Fruit fly (Drosophila melanogaster) whole organism, embryonic: ENCODE results near the gene CG10962.

Experiments
- Aef1 ChIP-seq: fragments of 200-800 bp; sonication (Bioruptor generic); IDR thresholded peaks from 3 replicates; pipeline ENCODE4 v1.3.6; 2022; ENCODE audit warnings: missing biosample characterization, missing genetic modification characterization
- Antp ChIP-seq: fragments of 200-800 bp; sonication (Bioruptor generic); optimal IDR thresholded peaks from 3 replicates; lab custom pipeline; 2016; ENCODE audit warnings: missing biosample characterization, missing genetic modification characterization
- B-H1 ChIP-seq: fragments of 200-800 bp; sonication (Bioruptor generic); IDR thresholded peaks from 3 replicates; pipeline ENCODE4 v1.3.6; 2022; ENCODE audit warnings: missing biosample characterization, missing genetic modification characterization
- CG10543 ChIP-seq: fragments of 200-800 bp; sonication (Bioruptor generic); optimal IDR thresholded peaks from 3 replicates; lab custom pipeline; 2017; ENCODE audit warnings: missing biosample characterization, mild to moderate bottlenecking, missing genetic modification characterization, moderate library complexity
- CG12299 ChIP-seq: fragments of 200-800 bp; sonication (Bioruptor generic); optimal IDR thresholded peaks from 2 replicates; lab custom pipeline; 2018; ENCODE audit warnings: missing biosample characterization, mild to moderate bottlenecking, missing genetic modification characterization
- CG12744 ChIP-seq: fragments of 200-800 bp; sonication (Bioruptor generic); optimal IDR thresholded peaks from 2 replicates; lab custom pipeline; 2016; ENCODE audit warnings: missing biosample characterization, missing genetic modification characterization
- CG12769 ChIP-seq: fragments of 200-800 bp; sonication (Bioruptor generic); optimal IDR thresholded peaks from 2 replicates; lab custom pipeline; 2019; ENCODE audit warnings: missing biosample characterization, mild to moderate bottlenecking, missing genetic modification characterization, moderate library complexity
- CG13424 ChIP-seq: fragments of 200-800 bp; sonication (Bioruptor generic); optimal IDR thresholded peaks from 2 replicates; lab custom pipeline; 2019; ENCODE audit warnings: missing biosample characterization, mild to moderate bottlenecking, missing genetic modification characterization, moderate library complexity
- CG13894 ChIP-seq: fragments of 200-800 bp; sonication (Bioruptor generic); optimal IDR thresholded peaks from 3 replicates; lab custom pipeline; 2018; ENCODE audit warnings: missing biosample characterization, mild to moderate bottlenecking, missing genetic modification characterization, moderate library complexity
- CG15269 ChIP-seq: fragments of 200-800 bp; sonication (Bioruptor generic); optimal IDR thresholded peaks from 2 replicates; lab custom pipeline; 2018; ENCODE audit warnings: missing biosample characterization, mild to moderate bottlenecking, missing genetic modification characterization, moderate library complexity
- CG16815 ChIP-seq: fragments of 200-800 bp; sonication (Bioruptor generic); optimal IDR thresholded peaks from 3 replicates; lab custom pipeline; 2017; ENCODE audit warnings: missing biosample characterization, mild to moderate bottlenecking, missing genetic modification characterization
- CG17568 ChIP-seq: fragments of 200-800 bp; sonication (Bioruptor generic); optimal IDR thresholded peaks from 2 replicates; lab custom pipeline; 2018; ENCODE audit warnings: missing biosample characterization, mild to moderate bottlenecking, missing genetic modification characterization, moderate library complexity
- CG1792 ChIP-seq: fragments of 200-800 bp; sonication (Bioruptor generic); optimal IDR thresholded peaks from 2 replicates; lab custom pipeline; 2016; ENCODE audit warnings: missing biosample characterization, missing genetic modification characterization
- CG2889 ChIP-seq: fragments of 200-800 bp; sonication (Bioruptor generic); IDR thresholded peaks from 3 replicates; pipeline ENCODE4 v1.3.6; 2022; ENCODE audit warnings: missing biosample characterization, missing genetic modification characterization
- CG30020 ChIP-seq: fragments of 200-800 bp; optimal IDR thresholded peaks from 2 replicates; lab custom pipeline; 2019; ENCODE audit warnings: missing biosample characterization, mild to moderate bottlenecking, missing genetic modification characterization, moderate library complexity
- CG31388 ChIP-seq: fragments of 200-800 bp; sonication (Bioruptor generic); optimal IDR thresholded peaks from 2 replicates; lab custom pipeline; 2016; ENCODE audit warnings: missing biosample characterization, missing genetic modification characterization
- CG3847 ChIP-seq: fragments of 200-800 bp; sonication (Bioruptor generic); IDR thresholded peaks from 2 replicates; pipeline ENCODE4 v1.3.6; 2022; ENCODE audit warnings: missing biosample characterization, missing genetic modification characterization
- Eip74EF ChIP-seq, 2 experiments: fragments of 200-800 bp in 1 of 2; fragments of >200 bp in 1 of 2; sonication (Bioruptor generic) in 1 of 2; optimal IDR thresholded peaks; 2 replicates each; lab custom pipeline; 2017 to 2019; ENCODE audit warnings: missing biosample characterization in 2 of 2, missing genetic modification characterization in 2 of 2, mild to moderate bottlenecking in 1 of 2, moderate library complexity in 1 of 2
- H2.0 ChIP-seq: fragments of 200-800 bp; sonication (Bioruptor generic); IDR thresholded peaks from 2 replicates; pipeline ENCODE4 v1.3.6; 2022; ENCODE audit warnings: missing biosample characterization, missing genetic modification characterization
- HmgZ ChIP-seq: fragments of 200-800 bp; sonication (Bioruptor generic); optimal IDR thresholded peaks from 2 replicates; lab custom pipeline; 2018; ENCODE audit warnings: missing biosample characterization, mild to moderate bottlenecking, missing genetic modification characterization
- NC2α ChIP-seq: fragments of 200-800 bp; sonication (Bioruptor generic); optimal IDR thresholded peaks from 2 replicates; lab custom pipeline; 2016; ENCODE audit warnings: missing biosample characterization, missing genetic modification characterization
- NC2β ChIP-seq: fragments of 200-800 bp; sonication (Bioruptor generic); optimal IDR thresholded peaks from 2 replicates; lab custom pipeline; 2016; ENCODE audit warnings: missing biosample characterization, missing genetic modification characterization
- NFAT ChIP-seq: fragments of 200-800 bp; sonication (Bioruptor generic); IDR thresholded peaks from 2 replicates; pipeline ENCODE4 v1.3.6; 2022; ENCODE audit warnings: missing biosample characterization, missing genetic modification characterization
- Nf-YA ChIP-seq: fragments of 200-800 bp; sonication (Bioruptor generic); IDR thresholded peaks from 2 replicates; pipeline ENCODE4 v1.3.6; 2022; ENCODE audit warnings: missing biosample characterization, missing genetic modification characterization
- Nf-YB ChIP-seq: fragments of 200-800 bp; sonication (Bioruptor generic); optimal IDR thresholded peaks from 3 replicates; lab custom pipeline; 2019; ENCODE audit warnings: missing biosample characterization, mild to moderate bottlenecking, missing genetic modification characterization, moderate library complexity
- Oaz ChIP-seq: fragments of 200-800 bp; sonication (Bioruptor generic); IDR thresholded peaks from 2 replicates; pipeline ENCODE4 v1.3.6; 2022; ENCODE audit warnings: missing biosample characterization, missing genetic modification characterization
- Ravus ChIP-seq: fragments of 200-800 bp; sonication (Bioruptor generic); IDR thresholded peaks from 2 replicates; pipeline ENCODE4 v1.3.6; 2022; ENCODE audit warnings: missing biosample characterization, missing genetic modification characterization
- Xbp1 ChIP-seq: fragments of 200-800 bp; sonication (Bioruptor generic); optimal IDR thresholded peaks from 3 replicates; lab custom pipeline; 2016; ENCODE audit warnings: missing biosample characterization, mild to moderate bottlenecking, missing genetic modification characterization
- Xrp1 ChIP-seq: fragments of 200-800 bp; sonication (Bioruptor generic); IDR thresholded peaks from 2 replicates; pipeline ENCODE4 v1.3.6; 2022; ENCODE audit warnings: missing biosample characterization, missing genetic modification characterization
- ab ChIP-seq: fragments of 200-800 bp; sonication (Bioruptor generic); optimal IDR thresholded peaks from 2 replicates; lab custom pipeline; 2016; ENCODE audit warnings: missing biosample characterization, missing genetic modification characterization
- ato ChIP-seq: fragments of 200-800 bp; sonication (Bioruptor generic); IDR thresholded peaks from 2 replicates; pipeline ENCODE4 v1.3.6; 2022; ENCODE audit warnings: missing biosample characterization, missing genetic modification characterization; ENCODE audit not compliant: partially characterized antibody
- cad ChIP-seq: fragments of >200 bp; optimal IDR thresholded peaks from 2 replicates; lab custom pipeline; 2017; ENCODE audit warnings: missing biosample characterization, missing genetic modification characterization
- crp ChIP-seq, 2 experiments: fragments of 200-800 bp; sonication (Bioruptor generic); optimal IDR thresholded peaks; 2 replicates in 1 of 2; 3 replicates in 1 of 2; lab custom pipeline; 2017; ENCODE audit warnings: missing biosample characterization in 2 of 2, missing genetic modification characterization in 2 of 2, mild to moderate bottlenecking in 1 of 2, moderate library complexity in 1 of 2
- eve ChIP-seq, 2 experiments: fragments of >200 bp; optimal IDR thresholded peaks; 2 replicates each; lab custom pipeline; 2017; ENCODE audit warnings: missing biosample characterization in 2 of 2, missing genetic modification characterization in 2 of 2
- fu2 ChIP-seq: fragments of 200-800 bp; sonication (Bioruptor generic); optimal IDR thresholded peaks from 2 replicates; lab custom pipeline; 2016; ENCODE audit warnings: missing biosample characterization, missing genetic modification characterization
- gce ChIP-seq: fragments of 200-800 bp; sonication (Bioruptor generic); IDR thresholded peaks from 3 replicates; pipeline ENCODE4 v1.3.6; 2022; ENCODE audit warnings: missing biosample characterization, missing genetic modification characterization
- gsb ChIP-seq: fragments of 200-800 bp; sonication (Bioruptor generic); IDR thresholded peaks from 2 replicates; pipeline ENCODE4 v1.3.6; 2022; ENCODE audit warnings: missing biosample characterization, missing genetic modification characterization
- gt ChIP-seq: fragments of 200-800 bp; sonication (Bioruptor generic); IDR thresholded peaks from 2 replicates; pipeline ENCODE4 v1.3.6; 2022; ENCODE audit warnings: missing biosample characterization, missing genetic modification characterization
- ham ChIP-seq: fragments of 200-800 bp; sonication (Bioruptor generic); IDR thresholded peaks from 2 replicates; pipeline ENCODE4 v1.3.6; 2022; ENCODE audit warnings: missing biosample characterization, missing genetic modification characterization
- ken ChIP-seq: fragments of 200-800 bp; sonication (Bioruptor generic); IDR thresholded peaks from 3 replicates; pipeline ENCODE4 v1.3.6; 2022; ENCODE audit warnings: missing biosample characterization, missing genetic modification characterization
- nerfin-1 ChIP-seq: fragments of 200-800 bp; sonication (Bioruptor generic); optimal IDR thresholded peaks from 3 replicates; lab custom pipeline; 2019; ENCODE audit warnings: missing biosample characterization, mild to moderate bottlenecking, missing genetic modification characterization, moderate library complexity
- org-1 ChIP-seq: fragments of 200-800 bp; sonication (Bioruptor generic); optimal IDR thresholded peaks from 2 replicates; lab custom pipeline; 2017; ENCODE audit warnings: missing biosample characterization, missing genetic modification characterization
- pum ChIP-seq: fragments of 200-800 bp; sonication (Bioruptor generic); optimal IDR thresholded peaks from 2 replicates; lab custom pipeline; 2016; ENCODE audit warnings: missing biosample characterization, missing genetic modification characterization
- ranshi ChIP-seq: fragments of 200-800 bp; sonication (Bioruptor generic); IDR thresholded peaks from 2 replicates; pipeline ENCODE4 v1.3.6; 2022; ENCODE audit warnings: missing biosample characterization, missing genetic modification characterization
- row ChIP-seq: fragments of 200-800 bp; sonication (Bioruptor generic); IDR thresholded peaks from 3 replicates; pipeline ENCODE4 v1.3.6; 2022; ENCODE audit warnings: missing biosample characterization, missing genetic modification characterization
- sr ChIP-seq: fragments of 200-800 bp; sonication (Bioruptor generic); IDR thresholded peaks from 3 replicates; pipeline ENCODE4 v1.3.6; 2022; ENCODE audit warnings: missing biosample characterization, missing genetic modification characterization
- ssp ChIP-seq: fragments of 200-800 bp; sonication (Bioruptor generic); IDR thresholded peaks from 2 replicates; pipeline ENCODE4 v1.3.6; 2022; ENCODE audit warnings: missing biosample characterization, missing genetic modification characterization
- tin ChIP-seq: fragments of 200-800 bp; sonication (Bioruptor generic); optimal IDR thresholded peaks from 3 replicates; lab custom pipeline; 2016; ENCODE audit warnings: missing biosample characterization, missing genetic modification characterization
- toy ChIP-seq: fragments of 200-800 bp; sonication (Bioruptor generic); IDR thresholded peaks from 2 replicates; pipeline ENCODE4 v1.3.6; 2022; ENCODE audit warnings: missing biosample characterization, missing genetic modification characterization

Gene CG10962

dm6 chrX:9004333-9004732 is 30.3 kb upstream of the CG10962 start (continued):
- TF ChIP-seq Ravus (GFP tag; lab: Robert Waterston, UW) (no peak), ato (GFP tag; lab: Robert Waterston, UW) (no peak), crp (GFP tag; optimal IDR thresholded peaks at IDR 0.05; lab: Kevin White, UChicago) (no peak), ham (GFP tag; lab: Robert Waterston, UW) (no peak), Oaz (GFP tag; lab: Robert Waterston, UW) (0 out of 2 replicates have a peak, but pooled peaks have one; percentile 33), ssp (GFP tag; lab: Robert Waterston, UW) (no peak), NC2β (no peak)
- TF ChIP-seq, all 482 proteins: peak for 121

DNA sequence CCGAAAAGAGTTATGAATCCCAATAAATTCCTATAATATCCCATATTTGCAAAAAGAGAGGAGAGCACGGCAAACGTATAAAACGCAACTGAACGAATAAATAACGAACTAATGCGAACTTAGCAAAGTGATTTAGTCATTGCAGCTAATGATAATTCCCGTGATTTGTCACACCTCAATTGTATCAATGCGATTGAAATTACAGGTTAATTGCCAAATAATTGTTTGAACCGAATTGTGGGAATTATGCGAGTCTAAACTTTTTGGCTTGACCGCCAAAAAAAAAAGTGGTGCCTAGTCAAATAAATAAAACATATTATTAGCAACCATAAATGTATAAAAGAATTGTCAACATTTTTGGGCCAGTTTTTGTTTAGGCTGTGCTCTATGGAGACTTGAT is 10.3 kb upstream of the CG10962 start, which contains the start of gene CG12662:
Gene CG12662, minus strand, starts transcription at position 101 of the 400 bp plus-strand sequence.
- no peak for TF ChIP-seq Xrp1 (GFP tag; lab: Robert Waterston, UW)
- no peak for TF ChIP-seq CG12744 (GFP tag; lab: Kevin White, UChicago)
- TF ChIP-seq CG2889 (GFP tag; lab: Robert Waterston, UW): no peak
- TF ChIP-seq pum (GFP tag; lab: Kevin White, UChicago): no peak
- TF ChIP-seq sr (GFP tag; lab: Robert Waterston, UW): no peak
- no peak for TF ChIP-seq ranshi (GFP tag; lab: Robert Waterston, UW)
- TF ChIP-seq fu2 (GFP tag; lab: Kevin White, UChicago): no peak
- TF ChIP-seq CG1792: no peak
- TF ChIP-seq NFAT (GFP tag; lab: Robert Waterston, UW): no peak
- TF ChIP-seq NC2α: no peak
- no peak for TF ChIP-seq CG30020 (tag; lab: Kevin White, UChicago)
- TF ChIP-seq CG31388 (GFP tag; lab: Kevin White, UChicago): no peak
- TF ChIP-seq Eip74EF (GFP tag; optimal IDR thresholded peaks at IDR 0.05; lab: Kevin White, UChicago): no peak
- TF ChIP-seq gce (GFP tag; lab: Robert Waterston, UW): no peak
- TF ChIP-seq nerfin-1 (tag; lab: Kevin White, UChicago): no peak

dm6 chrX:8973136-8973535 is 919 bp downstream of the CG10962 start:
- TF ChIP-seq B-H1 (GFP tag; lab: Robert Waterston, UW): no peak
- 0 out of 3 replicates have a peak, but pooled peaks have one; percentile 49 for TF ChIP-seq ken (GFP tag; lab: Robert Waterston, UW)
- TF ChIP-seq CG10543 (GFP tag; lab: Kevin White, UChicago): peak; percentile 21
- TF ChIP-seq tin (GFP tag; lab: Kevin White, UChicago): no peak
- TF ChIP-seq cad: no peak
- TF ChIP-seq gt (GFP tag; lab: Robert Waterston, UW): 0 out of 2 replicates have a peak, but pooled peaks have one; percentile 17
- TF ChIP-seq CG13424 (tag; lab: Kevin White, UChicago): peak; percentile 20
- TF ChIP-seq eve (GFP tag; optimal IDR thresholded peaks at IDR 0.05; lab: Kevin White, UChicago): no peak
- no peak for TF ChIP-seq CG13894
- TF ChIP-seq Aef1 (GFP tag; lab: Robert Waterston, UW): peak; percentile 11; the same call in 1 of the 3 replicates
- TF ChIP-seq HmgZ (tag; lab: Kevin White, UChicago): peak; percentile 25
- TF ChIP-seq org-1 (GFP tag; lab: Kevin White, UChicago): no peak
- no peak for TF ChIP-seq ab
- TF ChIP-seq CG12769 (tag; lab: Kevin White, UChicago): peak; percentile 46
- peak; percentile 48; the same call in 1 of the 2 replicates for TF ChIP-seq CG3847 (GFP tag; lab: Robert Waterston, UW)
- no peak for TF ChIP-seq CG16815
- peak; percentile 45 for TF ChIP-seq CG15269 (tag; lab: Kevin White, UChicago)
- 0 out of 2 replicates have a peak, but pooled peaks have one; percentile 20 for TF ChIP-seq H2.0 (GFP tag; lab: Robert Waterston, UW)
- no peak for TF ChIP-seq toy (GFP tag; lab: Robert Waterston, UW)
- peak; percentile 24 for TF ChIP-seq Xbp1
- peak; percentile 90 for TF ChIP-seq row
- TF ChIP-seq Nf-YA: 0 out of 2 replicates have a peak, but pooled peaks have one; percentile 23
- TF ChIP-seq CG12299: no peak
- TF ChIP-seq CG17568 (GFP tag; lab: Kevin White, UChicago): no peak
- no peak for TF ChIP-seq Antp (GFP tag; lab: Kevin White, UChicago)
- TF ChIP-seq Nf-YB (GFP tag; lab: Kevin White, UChicago): no peak
- peak; percentile 28; the same call in 1 of the 2 replicates for TF ChIP-seq gsb (GFP tag; lab: Robert Waterston, UW)
